Fruit fly (Drosophila melanogaster) whole organism, adult: ENCODE data around the gene Mad.

Source experiments
- CG12768 ChIP-seq: fragments of 200-800 bp; sonication (Bioruptor generic); optimal IDR thresholded peaks from 2 replicates; lab custom pipeline; 2017; ENCODE audit warnings: missing biosample characterization, missing genetic modification characterization, mild to moderate bottlenecking, moderate library complexity, missing genetic modification reagents
- CG14711 ChIP-seq: fragments of 200-800 bp; sonication (Bioruptor generic); optimal IDR thresholded peaks from 2 replicates; lab custom pipeline; 2018; ENCODE audit warnings: missing biosample characterization, mild to moderate bottlenecking, missing genetic modification characterization, moderate library complexity
- CG1620 ChIP-seq: fragments of 200-800 bp; sonication (Bioruptor generic); optimal IDR thresholded peaks from 2 replicates; lab custom pipeline; 2016; ENCODE audit warnings: missing biosample characterization, missing genetic modification characterization
- CG33017 ChIP-seq: fragments of 200-800 bp; sonication (Bioruptor generic); optimal IDR thresholded peaks from 2 replicates; lab custom pipeline; 2018; ENCODE audit warnings: missing biosample characterization, mild to moderate bottlenecking, missing genetic modification characterization, moderate library complexity
- CG7045 ChIP-seq: fragments of 200-800 bp; sonication (Bioruptor generic); optimal IDR thresholded peaks from 2 replicates; lab custom pipeline; 2017; ENCODE audit warnings: missing biosample characterization, mild to moderate bottlenecking, missing genetic modification characterization
- Clk ChIP-seq: fragments of 200-800 bp; sonication (Bioruptor generic); optimal IDR thresholded peaks from 2 replicates; lab custom pipeline; 2017; ENCODE audit warnings: missing biosample characterization, missing genetic modification characterization
- Crg-1 ChIP-seq: fragments of 200-800 bp; sonication (Bioruptor generic); optimal IDR thresholded peaks from 2 replicates; lab custom pipeline; 2016; ENCODE audit warnings: missing biosample characterization, missing genetic modification characterization
- Hr96 ChIP-seq: fragments of 200-800 bp; sonication (Bioruptor generic); optimal IDR thresholded peaks from 2 replicates; lab custom pipeline; 2016; ENCODE audit warnings: missing biosample characterization, missing genetic modification characterization
- Mnt ChIP-seq: fragments of 200-800 bp; sonication (Bioruptor generic); optimal IDR thresholded peaks from 2 replicates; lab custom pipeline; 2016; ENCODE audit warnings: missing biosample characterization, mild to moderate bottlenecking, missing genetic modification characterization
- bab1 ChIP-seq: fragments of 200-800 bp; sonication (Bioruptor generic); optimal IDR thresholded peaks from 3 replicates; lab custom pipeline; 2019; ENCODE audit warnings: missing biosample characterization, mild to moderate bottlenecking, missing genetic modification characterization, moderate library complexity
- cic ChIP-seq: fragments of 200-800 bp; sonication (Bioruptor generic); optimal IDR thresholded peaks from 2 replicates; lab custom pipeline; 2017; ENCODE audit warnings: missing biosample characterization, mild to moderate bottlenecking, missing genetic modification characterization, moderate library complexity
- cnc ChIP-seq, 2 experiments: fragments of >200 bp; optimal IDR thresholded peaks; 2 replicates each; lab custom pipeline; 2017
- kay ChIP-seq: fragments of 200-800 bp; sonication (Bioruptor generic); peaks from one replicate; lab custom pipeline; 2016; ENCODE audit warnings: missing biosample characterization, missing genetic modification characterization, borderline replicate concordance
- pad ChIP-seq: fragments of 200-800 bp; sonication (Bioruptor generic); optimal IDR thresholded peaks from 3 replicates; lab custom pipeline; 2017; ENCODE audit warnings: missing biosample characterization, missing genetic modification characterization, mild to moderate bottlenecking, moderate library complexity, missing genetic modification reagents
- tj ChIP-seq: fragments of 200-800 bp; sonication (Bioruptor generic); optimal IDR thresholded peaks from 3 replicates; lab custom pipeline; 2017; ENCODE audit warnings: missing biosample characterization, mild to moderate bottlenecking, missing genetic modification characterization, moderate library complexity
- toe ChIP-seq: fragments of 200-800 bp; sonication (Bioruptor generic); optimal IDR thresholded peaks from 2 replicates; lab custom pipeline; 2016; ENCODE audit warnings: missing biosample characterization, missing genetic modification characterization

Mad gene

dm6 chr2L:3105895-3106294 is 53.5 kb downstream of the Mad start:
- TF ChIP-seq Mnt (no peak), Crg-1 (no peak), CG12768 (GFP tag; lab: Kevin White, UChicago) (peak; percentile 2), toe (GFP tag; lab: Kevin White, UChicago) (no peak), CG7045 (no peak), CG33017 (tag; lab: Kevin White, UChicago) (no peak), tj (GFP tag; lab: Kevin White, UChicago) (no peak), cnc (optimal IDR thresholded peaks at IDR 0.05; lab: Kevin White, UChicago) (no peak), kay (GFP tag; lab: Kevin White, UChicago) (no peak), pad (no peak), bab1 (GFP tag; lab: Kevin White, UChicago) (peak; percentile 53), cic (GFP tag; lab: Kevin White, UChicago) (no peak), CG14711 (tag; lab: Kevin White, UChicago) (peak; percentile 10)

- TF ChIP-seq CG1620 (GFP tag; lab: Kevin White, UChicago) (no peak), CG7045 (no peak), Clk (GFP tag; lab: Kevin White, UChicago) (no peak), tj (GFP tag; lab: Kevin White, UChicago) (no peak), cnc (optimal IDR thresholded peaks at IDR 0.05; lab: Kevin White, UChicago) (no peak), pad (no peak), bab1 (GFP tag; lab: Kevin White, UChicago) (no peak), Mnt (no peak), toe (GFP tag; lab: Kevin White, UChicago) (no peak)
These were observed 58.6 kb downstream of the Mad start for dm6 chr2L:3100812-3101211.

- no peak for TF ChIP-seq Hr96 (GFP tag; lab: Kevin White, UChicago)
These were observed 59.5 kb downstream of the Mad start for dm6 chr2L:3099930-3100329.
